Worm (Caenorhabditis elegans) whole organism, early embryonic: ENCODE data around the gene Y53C12A.6.

Experiments used
- ama-1 ChIP-seq: fragments of 150-350 bp; optimal IDR thresholded peaks from 2 replicates; lab custom pipeline; 2014
- ceh-13 ChIP-seq: fragments of 200-800 bp; sonication (Bioruptor generic); optimal IDR thresholded peaks from 2 replicates; lab custom pipeline; 2018; ENCODE audit warnings: mild to moderate bottlenecking, missing genetic modification characterization, missing compliant biosample characterization
- flt-1 ChIP-seq: fragments of 200-800 bp; sonication (Bioruptor generic); IDR thresholded peaks from 2 replicates; pipeline ENCODE4 v1.3.6; 2022; ENCODE audit warnings: missing genetic modification characterization, missing compliant biosample characterization
- hmbx-1 ChIP-seq: sonication (generic microtip); optimal IDR thresholded peaks from 2 replicates; lab custom pipeline; 2016; ENCODE audit warnings: mild to moderate bottlenecking, missing genetic modification characterization, missing compliant biosample characterization
- sea-1 ChIP-seq: fragments of 200-800 bp; sonication (Bioruptor generic); conservative IDR thresholded peaks from 2 replicates; pipeline ENCODE4 v1.3.6; 2022; ENCODE audit warnings: missing genetic modification characterization, missing compliant biosample characterization

DNA sequence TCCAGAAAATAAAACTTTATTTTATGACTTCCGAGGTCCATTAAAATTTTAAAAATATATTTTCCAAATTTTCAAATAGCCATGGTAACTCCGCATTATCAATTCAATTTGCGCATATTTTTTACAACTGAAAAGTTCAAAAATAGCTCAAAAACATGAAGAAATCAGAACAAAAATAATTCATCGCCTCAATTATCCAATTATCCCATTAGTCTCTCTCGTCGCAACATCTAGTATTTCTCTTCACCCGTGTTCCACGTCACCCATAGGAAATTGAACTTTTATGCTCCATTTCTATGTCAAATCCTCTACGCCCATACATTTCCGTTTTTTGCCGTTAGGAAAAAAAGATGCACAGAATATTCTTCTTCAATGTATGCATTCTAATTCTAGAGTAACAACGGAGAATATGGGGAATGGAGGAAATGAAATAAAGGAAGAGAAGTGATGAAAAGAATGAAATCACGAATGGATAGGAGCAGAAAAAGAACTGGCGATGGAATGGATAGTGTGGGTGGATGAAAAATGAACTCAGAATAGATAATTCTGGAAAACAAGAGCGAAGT, 27.7 kb downstream of the Y53C12A.6 start:
- no peak for TF ChIP-seq ama-1
- TF ChIP-seq ceh-13 (GFP tag; lab: Kevin White, UChicago), result no peak
- no peak for TF ChIP-seq hmbx-1
- TF ChIP-seq sea-1 (GFP tag; lab: Robert Waterston, UW), result no peak
- TF ChIP-seq flt-1 (GFP tag; lab: Robert Waterston, UW), result no peak
